Fruit fly (Drosophila melanogaster) whole organism, embryonic: ENCODE data around the gene TrpA1.

Experiments used
- BtbVII ChIP-seq: fragments of 200-800 bp; sonication (Bioruptor generic); optimal IDR thresholded peaks from 3 replicates; lab custom pipeline; 2017; ENCODE audit warnings: missing biosample characterization, mild to moderate bottlenecking, missing genetic modification characterization
- CG2116 ChIP-seq: fragments of 200-800 bp; sonication (Bioruptor generic); optimal IDR thresholded peaks from 3 replicates; lab custom pipeline; 2018; ENCODE audit warnings: missing biosample characterization, mild to moderate bottlenecking, missing genetic modification characterization
- CG4424 ChIP-seq: fragments of 200-800 bp; sonication (Bioruptor generic); optimal IDR thresholded peaks from 3 replicates; lab custom pipeline; 2016; ENCODE audit warnings: missing biosample characterization, missing genetic modification characterization
- CG5180 ChIP-seq: fragments of 200-800 bp; sonication (Bioruptor generic); optimal IDR thresholded peaks from 3 replicates; lab custom pipeline; 2017; ENCODE audit warnings: missing biosample characterization, missing genetic modification characterization, mild to moderate bottlenecking, moderate library complexity, missing genetic modification reagents
- CG8924 ChIP-seq: fragments of 200-800 bp; optimal IDR thresholded peaks from 3 replicates; lab custom pipeline; 2019; ENCODE audit warnings: missing biosample characterization, mild to moderate bottlenecking, missing genetic modification characterization, moderate library complexity
- croc ChIP-seq: fragments of 200-800 bp; sonication (Bioruptor generic); conservative IDR thresholded peaks from 3 replicates; pipeline ENCODE4 v1.3.6; 2022; ENCODE audit warnings: missing biosample characterization, missing genetic modification characterization
- gsb ChIP-seq: fragments of 200-800 bp; sonication (Bioruptor generic); IDR thresholded peaks from 2 replicates; pipeline ENCODE4 v1.3.6; 2022; ENCODE audit warnings: missing biosample characterization, missing genetic modification characterization

- TF ChIP-seq CG2116 (no peak), CG5180 (GFP tag; lab: Kevin White, UChicago) (no peak), gsb (GFP tag; lab: Robert Waterston, UW) (no peak), BtbVII (GFP tag; lab: Kevin White, UChicago) (no peak), croc (GFP tag; lab: Robert Waterston, UW) (no peak), CG4424 (GFP tag; lab: Kevin White, UChicago) (no peak), CG8924 (no peak)
Observed at dm6 chr3L:8947848-8948494, 43.0 kb upstream of the TrpA1 start.
